Fruit fly (Drosophila melanogaster): ENCODE results near the gene CG18170.
A peak's percentile ranks its signal among the peaks of the same experiment; 100 is the strongest.

CG18170 gene

dm6 chr3L:1647276-1647919, 44.6 kb downstream of the CG18170 start, which contains the start of the genes CG17249 and Bro (continued):
- TF ChIP-seq al (GFP tag; IDR thresholded peaks at IDR 0.05) = no peak
- no peak for TF ChIP-seq BtbVII (GFP tag; optimal IDR thresholded peaks at IDR 0.05)
- TF ChIP-seq CG12744 (GFP tag; optimal IDR thresholded peaks at IDR 0.05) = no peak
- no peak for TF ChIP-seq onecut (GFP tag; IDR thresholded peaks at IDR 0.05)
- TF ChIP-seq CG11398 (GFP tag; optimal IDR thresholded peaks at IDR 0.05) = no peak
- no peak for TF ChIP-seq CG10565 (GFP tag; optimal IDR thresholded peaks at IDR 0.05)
- peak; percentile 40 for TF ChIP-seq CG12659 (GFP tag; optimal IDR thresholded peaks at IDR 0.05)
- peak; percentile 68 for TF ChIP-seq Xbp1 (GFP tag; optimal IDR thresholded peaks at IDR 0.05)
- no peak for TF ChIP-seq HLH4C (GFP tag; IDR thresholded peaks at IDR 0.05; ENCODE audit: partially characterized antibody)
- TF ChIP-seq CG18764 (GFP tag; optimal IDR thresholded peaks at IDR 0.05) = no peak
- TF ChIP-seq bbx (GFP tag; IDR thresholded peaks at IDR 0.05; ENCODE audit: partially characterized antibody) = no peak
- TF ChIP-seq CG14965 (GFP tag; optimal IDR thresholded peaks at IDR 0.05; ENCODE audit: borderline replicate concordance) = no peak
- peak; percentile 2 for TF ChIP-seq NC2β (GFP tag; optimal IDR thresholded peaks at IDR 0.05)
- TF ChIP-seq ERR (GFP tag; optimal IDR thresholded peaks at IDR 0.05) = peak; percentile 59
- TF ChIP-seq CG13624 (GFP tag; optimal IDR thresholded peaks at IDR 0.05) = peak; percentile 97
- no peak for TF ChIP-seq Hmx (GFP tag; optimal IDR thresholded peaks at IDR 0.05)
- peak; percentile 85 for TF ChIP-seq CG1603 (tag; optimal IDR thresholded peaks at IDR 0.05)
- TF ChIP-seq btn (GFP tag; optimal IDR thresholded peaks at IDR 0.05) = no peak
- TF ChIP-seq CG15696 (tag; optimal IDR thresholded peaks at IDR 0.05) = no peak
- TF ChIP-seq CG6683 (GFP tag; optimal IDR thresholded peaks at IDR 0.05) = no peak
- TF ChIP-seq CG12391 (tag; optimal IDR thresholded peaks at IDR 0.05) = peak; percentile 19
- no peak for TF ChIP-seq CG6175 (GFP tag; IDR thresholded peaks at IDR 0.05)
- peak; percentile 18 for TF ChIP-seq CG12104 (GFP tag; optimal IDR thresholded peaks at IDR 0.05)
- no peak for TF ChIP-seq nom (GFP tag; optimal IDR thresholded peaks at IDR 0.05)
- TF ChIP-seq stwl (tag; optimal IDR thresholded peaks at IDR 0.05) = peak; percentile 42
- TF ChIP-seq HmgZ (tag; optimal IDR thresholded peaks at IDR 0.05) = peak; percentile 80
- TF ChIP-seq Mes4 (GFP tag; optimal IDR thresholded peaks at IDR 0.05) = no peak
- TF ChIP-seq Dip3 (GFP tag; optimal IDR thresholded peaks at IDR 0.05) = peak; percentile 45
- no peak for TF ChIP-seq CG16813 (GFP tag; IDR thresholded peaks at IDR 0.05; ENCODE audit: partially characterized antibody)
- TF ChIP-seq Sox102F (GFP tag; optimal IDR thresholded peaks at IDR 0.05) = no peak
- TF ChIP-seq tx (GFP tag; optimal IDR thresholded peaks at IDR 0.05) = no peak
- TF ChIP-seq CG17829 (tag; optimal IDR thresholded peaks at IDR 0.05) = peak; percentile 3
- peak; percentile 94 for TF ChIP-seq CG4854 (GFP tag; optimal IDR thresholded peaks at IDR 0.05)
- TF ChIP-seq Hr39 (optimal IDR thresholded peaks at IDR 0.05) = no peak
- TF ChIP-seq CG8944 (GFP tag; optimal IDR thresholded peaks at IDR 0.05) = peak; percentile 9
- TF ChIP-seq Abd-B (GFP tag; optimal IDR thresholded peaks at IDR 0.05) = no peak
- TF ChIP-seq CG3065 (GFP tag; optimal IDR thresholded peaks at IDR 0.05) = no peak
- no peak for TF ChIP-seq dan (GFP tag; IDR thresholded peaks at IDR 0.05)
- TF ChIP-seq CHES-1-like (GFP tag; optimal IDR thresholded peaks at IDR 0.05) = peak; percentile 55
- no peak for TF ChIP-seq Ssrp (tag; optimal IDR thresholded peaks at IDR 0.05)
- TF ChIP-seq cato (GFP tag; optimal IDR thresholded peaks at IDR 0.05; ENCODE audit: borderline replicate concordance) = no peak
- no peak for TF ChIP-seq CG15601 (tag; optimal IDR thresholded peaks at IDR 0.05)
- peak; percentile 38 for TF ChIP-seq Mad (GFP tag; optimal IDR thresholded peaks at IDR 0.05)
- TF ChIP-seq Ravus (GFP tag; IDR thresholded peaks at IDR 0.05) = no peak
- TF ChIP-seq Bgb (GFP tag; IDR thresholded peaks at IDR 0.05; ENCODE audit: partially characterized antibody) = peak; percentile 61
- TF ChIP-seq fd3F (GFP tag; optimal IDR thresholded peaks at IDR 0.05) = no peak
- TF ChIP-seq CG2129 (GFP tag; IDR thresholded peaks at IDR 0.05; ENCODE audit: partially characterized antibody) = no peak
- no peak for TF ChIP-seq toy (GFP tag; IDR thresholded peaks at IDR 0.05)
- no peak for TF ChIP-seq zen (tag; optimal IDR thresholded peaks at IDR 0.05)
- no peak for TF ChIP-seq CG7745 (tag; optimal IDR thresholded peaks at IDR 0.05)

Data from whole organism, embryonic.